Worm (Caenorhabditis elegans) whole organism, L4/young adult: ENCODE data around the gene F25E5.8.
"Not testable (repeated sequence)": the region's sequence is repeated elsewhere in the genome, so short reads cannot be mapped to it uniquely, and the experiment has no call there.

Experiments used
- W03F9.2 ChIP-seq: fragments of 150-350 bp; optimal IDR thresholded peaks from 2 replicates; lab custom pipeline; 2014; ENCODE audit warnings: missing biosample characterization, missing genetic modification characterization
- dao-5 ChIP-seq: sonication (generic microtip); optimal IDR thresholded peaks from 2 replicates; lab custom pipeline; 2016; ENCODE audit warnings: missing genotype, missing genetic modification characterization, moderate library complexity, missing compliant biosample characterization
- him-1 ChIP-seq: sonication (generic microtip); optimal IDR thresholded peaks from 2 replicates; lab custom pipeline; 2016; ENCODE audit warnings: missing genotype, missing genetic modification reagents, missing genetic modification characterization, missing compliant biosample characterization

The F25E5.8 gene

ce11 chrV:7437538-7437937 is 1.8 kb downstream of the F25E5.8 start, which contains the start of gene F25E5.9:
F25E5.9 (minus strand) TSS chrV:7437919.
- TF ChIP-seq dao-5 (tag; lab: Kevin White, UChicago) (no peak), him-1 (tag; lab: Kevin White, UChicago) (no peak), W03F9.2 (tag; lab: Kevin White, UChicago) (no peak)

- TF ChIP-seq him-1 (tag; lab: Kevin White, UChicago): no peak
- TF ChIP-seq W03F9.2 (tag; lab: Kevin White, UChicago): no peak
- no peak for TF ChIP-seq dao-5 (tag; lab: Kevin White, UChicago)
Observed at ce11 chrV:7437985-7438384, 2.3 kb downstream of the F25E5.8 start, which contains the start of gene F25E5.16. F25E5.16 (plus strand) TSS chrV:7438285.

- TF ChIP-seq dao-5 (tag; lab: Kevin White, UChicago): no peak
- no peak for TF ChIP-seq W03F9.2 (tag; lab: Kevin White, UChicago)
- no peak for TF ChIP-seq him-1 (tag; lab: Kevin White, UChicago)
Observed at ce11 chrV:7439807-7440206, 4.1 kb downstream of the F25E5.8 start, which contains the start of gene try-13. try-13 (plus strand) TSS chrV:7440107.

- TF ChIP-seq him-1, W03F9.2, dao-5 (tag; lab: Kevin White, UChicago): not testable (repeated sequence)
Observed at ce11 chrV:7444331-7444730, 8.6 kb downstream of the F25E5.8 start, which contains the start of gene nhr-141. nhr-141 (plus strand) TSS chrV:7444661.

ce11 chrV:7446965-7447364 is 11.2 kb downstream of the F25E5.8 start, which contains the start of gene F25E5.5:
F25E5.5 (plus strand) TSS chrV:7447265.
- no peak for TF ChIP-seq him-1 (tag; lab: Kevin White, UChicago)
- TF ChIP-seq dao-5 (tag; lab: Kevin White, UChicago): no peak
- TF ChIP-seq W03F9.2 (tag; lab: Kevin White, UChicago): no peak

- TF ChIP-seq him-1 (tag; lab: Kevin White, UChicago) (no peak), dao-5 (tag; lab: Kevin White, UChicago) (no peak), W03F9.2 (tag; lab: Kevin White, UChicago) (no peak)
Observed at ce11 chrV:7449303-7449827, 13.6 kb downstream of the F25E5.8 start, which contains the start of gene try-12. try-12 (plus strand) TSS chrV:7449353.

ce11 chrV:7451421-7451820 is 15.7 kb downstream of the F25E5.8 start, which contains the start of gene try-11:
try-11 (plus strand) TSS chrV:7451721.
- TF ChIP-seq him-1 (tag; lab: Kevin White, UChicago): no peak
- no peak for TF ChIP-seq dao-5 (tag; lab: Kevin White, UChicago)
- TF ChIP-seq W03F9.2 (tag; lab: Kevin White, UChicago): no peak

ce11 chrV:7454236-7454635 is 18.5 kb downstream of the F25E5.8 start, which contains the start of gene try-8:
try-8 (minus strand) TSS chrV:7454336.
- TF ChIP-seq him-1 (tag; lab: Kevin White, UChicago) (no peak), dao-5 (tag; lab: Kevin White, UChicago) (no peak), W03F9.2 (tag; lab: Kevin White, UChicago) (no peak)

- TF ChIP-seq him-1 (tag; lab: Kevin White, UChicago): no peak
- no peak for TF ChIP-seq W03F9.2 (tag; lab: Kevin White, UChicago)
- no peak for TF ChIP-seq dao-5 (tag; lab: Kevin White, UChicago)
Observed at ce11 chrV:7455008-7455407, 19.3 kb downstream of the F25E5.8 start, which contains the start of gene F25E5.2. F25E5.2 (plus strand) TSS chrV:7455308.

- TF ChIP-seq him-1 (tag; lab: Kevin White, UChicago) (no peak), dao-5 (tag; lab: Kevin White, UChicago) (no peak), W03F9.2 (tag; lab: Kevin White, UChicago) (no peak)
Observed at ce11 chrV:7460898-7461297, 25.2 kb downstream of the F25E5.8 start, which contains the start of gene srh-92. srh-92 (minus strand) TSS chrV:7460998.

ce11 chrV:7464696-7465095 is 29.0 kb downstream of the F25E5.8 start, which contains the start of gene srh-89:
srh-89 (minus strand) TSS chrV:7464796.
- TF ChIP-seq him-1 (tag; lab: Kevin White, UChicago): no peak
- TF ChIP-seq W03F9.2 (tag; lab: Kevin White, UChicago): no peak
- no peak for TF ChIP-seq dao-5 (tag; lab: Kevin White, UChicago)

- TF ChIP-seq dao-5 (tag; lab: Kevin White, UChicago) (no peak), him-1 (tag; lab: Kevin White, UChicago) (no peak), W03F9.2 (tag; lab: Kevin White, UChicago) (no peak)
Observed at ce11 chrV:7465509-7465908, 29.8 kb downstream of the F25E5.8 start, which contains the start of gene F25E5.1. F25E5.1 (plus strand) TSS chrV:7465884.

ce11 chrV:7472815-7473214 is 37.1 kb downstream of the F25E5.8 start, which contains the start of gene str-28:
str-28 (minus strand) TSS chrV:7472915.
- TF ChIP-seq dao-5 (tag; lab: Kevin White, UChicago): no peak
- no peak for TF ChIP-seq W03F9.2 (tag; lab: Kevin White, UChicago)
- TF ChIP-seq him-1 (tag; lab: Kevin White, UChicago): no peak
